Fruit fly (Drosophila melanogaster): ENCODE measurements around the gene Diap1.

DNA sequence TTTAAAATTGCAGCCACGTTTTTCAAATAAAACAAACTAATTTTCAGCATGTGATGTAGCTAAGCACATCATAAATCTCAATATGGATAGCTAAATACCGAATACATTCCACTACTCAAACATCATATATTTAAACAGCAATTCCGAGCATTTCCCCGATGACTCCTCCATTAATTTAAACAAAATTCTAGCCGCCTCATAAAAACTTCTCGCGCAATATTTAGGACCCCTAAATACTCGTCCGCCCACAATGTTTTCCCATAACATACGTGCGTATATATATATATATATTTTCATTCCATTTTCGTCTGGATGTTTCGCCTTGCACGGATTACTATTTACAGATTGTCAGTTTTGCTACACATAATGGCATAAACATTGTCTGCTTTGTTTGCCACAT, 54.8 kb downstream of the Diap1 start:
- TF ChIP-seq CG8478 (optimal IDR thresholded peaks at IDR 0.05) (no peak), CTCF (optimal IDR thresholded peaks at IDR 0.05) (no peak)

Data from S2 (cell line).